Worm (Caenorhabditis elegans) whole organism, late embryonic: ENCODE data around the gene F57B1.6.
A peak's percentile ranks its signal among the peaks of the same experiment; 100 is the strongest.

Experiments
- C08G9.2 ChIP-seq: sonication (generic microtip); optimal IDR thresholded peaks from 2 replicates; lab custom pipeline; 2016; ENCODE audit warnings: mild to moderate bottlenecking, missing genetic modification characterization, moderate library complexity, missing compliant biosample characterization
- C38D4.7 ChIP-seq: fragments of 200-800 bp; sonication (Bioruptor generic); optimal IDR thresholded peaks from 2 replicates; lab custom pipeline; 2018; ENCODE audit warnings: mild to moderate bottlenecking, missing genetic modification characterization, moderate library complexity, missing compliant biosample characterization
- F13H6.1 ChIP-seq: sonication (generic microtip); optimal IDR thresholded peaks from 2 replicates; lab custom pipeline; 2016; ENCODE audit warnings: missing genetic modification characterization, missing compliant biosample characterization
- K02D7.2 ChIP-seq: sonication (generic microtip); optimal IDR thresholded peaks from 2 replicates; lab custom pipeline; 2017; ENCODE audit warnings: mild to moderate bottlenecking, missing genetic modification characterization, missing compliant biosample characterization
- K09A11.1 ChIP-seq: sonication (generic microtip); optimal IDR thresholded peaks from 2 replicates; lab custom pipeline; 2017; ENCODE audit warnings: antibody characterized with exemption, mild to moderate bottlenecking, missing genetic modification characterization, missing compliant biosample characterization; ENCODE audit not compliant: insufficient read depth
- Y22D7AL.16 ChIP-seq: sonication (generic microtip); optimal IDR thresholded peaks from 2 replicates; lab custom pipeline; 2016; ENCODE audit warnings: missing genetic modification characterization, missing compliant biosample characterization
- ahr-1 ChIP-seq: sonication (generic microtip); optimal IDR thresholded peaks from 2 replicates; lab custom pipeline; 2016; ENCODE audit warnings: missing genetic modification characterization, missing compliant biosample characterization
- ama-1 ChIP-seq: fragments of 150-350 bp; optimal IDR thresholded peaks from 2 replicates; lab custom pipeline; 2014
- ceh-14 ChIP-seq: sonication (generic microtip); optimal IDR thresholded peaks from 2 replicates; lab custom pipeline; 2016; ENCODE audit warnings: missing genotype, missing genetic modification characterization, missing compliant biosample characterization
- ceh-19 ChIP-seq: fragments of 200-800 bp; sonication (Bioruptor generic); optimal IDR thresholded peaks from 2 replicates; lab custom pipeline; 2018; ENCODE audit warnings: mild to moderate bottlenecking, missing genetic modification characterization, missing compliant biosample characterization
- ceh-2 ChIP-seq: sonication (generic microtip); optimal IDR thresholded peaks from 2 replicates; lab custom pipeline; 2016; ENCODE audit warnings: missing genotype, missing genetic modification characterization, missing compliant biosample characterization
- ceh-24 ChIP-seq: sonication (generic microtip); optimal IDR thresholded peaks from 2 replicates; lab custom pipeline; 2016; ENCODE audit warnings: mild to moderate bottlenecking, missing genetic modification characterization, missing compliant biosample characterization
- ceh-31 ChIP-seq: sonication (generic microtip); optimal IDR thresholded peaks from 2 replicates; lab custom pipeline; 2016; ENCODE audit warnings: missing genetic modification characterization, missing compliant biosample characterization
- ceh-34 ChIP-seq: sonication (generic microtip); optimal IDR thresholded peaks from 2 replicates; lab custom pipeline; 2016; ENCODE audit warnings: mild to moderate bottlenecking, missing genetic modification characterization, missing compliant biosample characterization
- ceh-45 ChIP-seq: fragments of 200-800 bp; sonication (Bioruptor generic); IDR thresholded peaks from 2 replicates; pipeline ENCODE4 v1.3.6; 2022; ENCODE audit warnings: missing genetic modification reagents, missing genetic modification characterization, missing compliant biosample characterization
- ceh-6 ChIP-seq: fragments of 200-800 bp; sonication (Bioruptor generic); optimal IDR thresholded peaks from 2 replicates; lab custom pipeline; 2018; ENCODE audit warnings: mild to moderate bottlenecking, missing genetic modification characterization, missing compliant biosample characterization
- ceh-9 ChIP-seq: sonication (generic microtip); optimal IDR thresholded peaks from 2 replicates; lab custom pipeline; 2016; ENCODE audit warnings: mild to moderate bottlenecking, missing genetic modification characterization, inconsistent platforms, missing compliant biosample characterization
- che-1 ChIP-seq: sonication (generic microtip); optimal IDR thresholded peaks from 2 replicates; lab custom pipeline; 2016; ENCODE audit warnings: mild to moderate bottlenecking, missing genetic modification characterization, missing compliant biosample characterization
- dve-1 ChIP-seq: sonication (generic microtip); optimal IDR thresholded peaks from 2 replicates; lab custom pipeline; 2017; ENCODE audit warnings: antibody characterized with exemption, mild to moderate bottlenecking, missing genetic modification characterization, missing compliant biosample characterization
- elt-2 ChIP-seq: sonication (generic microtip); optimal IDR thresholded peaks from 2 replicates; lab custom pipeline; 2016; ENCODE audit warnings: missing genetic modification reagents, missing genetic modification characterization, missing compliant biosample characterization
- elt-4 ChIP-seq: sonication (generic microtip); optimal IDR thresholded peaks from 2 replicates; lab custom pipeline; 2016; ENCODE audit warnings: missing genetic modification characterization, missing compliant biosample characterization
- eyg-1 ChIP-seq: sonication (generic microtip); optimal IDR thresholded peaks from 2 replicates; lab custom pipeline; 2016; ENCODE audit warnings: missing genotype, missing genetic modification characterization, missing compliant biosample characterization
- fax-1 ChIP-seq: sonication (generic microtip); optimal IDR thresholded peaks from 2 replicates; lab custom pipeline; 2016; ENCODE audit warnings: missing genotype, missing genetic modification characterization, missing compliant biosample characterization
- fkh-10 ChIP-seq: fragments of 150-350 bp; optimal IDR thresholded peaks from 2 replicates; lab custom pipeline; 2014; ENCODE audit warnings: missing biosample characterization, missing genetic modification reagents, missing genetic modification characterization
- gmeb-2 ChIP-seq: sonication (generic microtip); optimal IDR thresholded peaks from 2 replicates; lab custom pipeline; 2016; ENCODE audit warnings: missing genetic modification characterization, inconsistent platforms, missing compliant biosample characterization
- hlh-13 ChIP-seq: fragments of 200-800 bp; sonication (Bioruptor generic); optimal IDR thresholded peaks from 2 replicates; lab custom pipeline; 2018; ENCODE audit warnings: mild to moderate bottlenecking, missing genetic modification characterization, missing compliant biosample characterization
- hlh-15 ChIP-seq: sonication (generic microtip); optimal IDR thresholded peaks from 2 replicates; lab custom pipeline; 2016; ENCODE audit warnings: missing genetic modification characterization, missing compliant biosample characterization
- lin-11 ChIP-seq: fragments of 200-800 bp; sonication (Bioruptor generic); optimal IDR thresholded peaks from 2 replicates; lab custom pipeline; 2018; ENCODE audit warnings: mild to moderate bottlenecking, missing genetic modification characterization, missing compliant biosample characterization
- madf-2 ChIP-seq: sonication (generic microtip); optimal IDR thresholded peaks from 2 replicates; lab custom pipeline; 2017; ENCODE audit warnings: missing genetic modification characterization, missing compliant biosample characterization
- nfya-1 ChIP-seq: sonication (generic microtip); optimal IDR thresholded peaks from 2 replicates; lab custom pipeline; 2017; ENCODE audit warnings: missing genetic modification characterization, mild to moderate bottlenecking, missing compliant biosample characterization, antibody characterized with exemption, moderate library complexity
- nhr-232 ChIP-seq: sonication (generic microtip); optimal IDR thresholded peaks from 2 replicates; lab custom pipeline; 2016; ENCODE audit warnings: missing genetic modification characterization, missing compliant biosample characterization
- npax-4 ChIP-seq: sonication (generic microtip); optimal IDR thresholded peaks from 2 replicates; lab custom pipeline; 2016; ENCODE audit warnings: missing genetic modification characterization, missing compliant biosample characterization
- odd-2 ChIP-seq: sonication (generic microtip); optimal IDR thresholded peaks from 2 replicates; lab custom pipeline; 2017; ENCODE audit warnings: antibody characterized with exemption, mild to moderate bottlenecking, missing genetic modification characterization, missing compliant biosample characterization
- pat-9 ChIP-seq: fragments of 200-800 bp; sonication (Bioruptor generic); optimal IDR thresholded peaks from 2 replicates; lab custom pipeline; 2018; ENCODE audit warnings: mild to moderate bottlenecking, missing genetic modification characterization, moderate library complexity, missing compliant biosample characterization
- pax-1 ChIP-seq: fragments of 150-350 bp; optimal IDR thresholded peaks from 2 replicates; lab custom pipeline; 2014; ENCODE audit warnings: missing biosample characterization, missing genetic modification characterization
- pha-2 ChIP-seq: sonication (generic microtip); optimal IDR thresholded peaks from 2 replicates; lab custom pipeline; 2017; ENCODE audit warnings: mild to moderate bottlenecking, missing genetic modification characterization, missing compliant biosample characterization
- pha-4 ChIP-seq: fragments of 150-350 bp; optimal IDR thresholded peaks from 2 replicates; lab custom pipeline; 2018; ENCODE audit warnings: missing biosample characterization, missing genetic modification reagents, missing genetic modification characterization
- sox-2 ChIP-seq: fragments of 200-800 bp; sonication (Bioruptor generic); IDR thresholded peaks from 2 replicates; pipeline ENCODE4 v1.3.6; 2022; ENCODE audit warnings: missing genetic modification reagents, missing genetic modification characterization, missing compliant biosample characterization
- sox-4 ChIP-seq: sonication (generic microtip); optimal IDR thresholded peaks from 2 replicates; lab custom pipeline; 2017; ENCODE audit warnings: mild to moderate bottlenecking, missing genetic modification characterization, inconsistent platforms, missing compliant biosample characterization
- tbx-2 ChIP-seq: sonication (generic microtip); optimal IDR thresholded peaks from 2 replicates; lab custom pipeline; 2016; ENCODE audit warnings: missing genetic modification characterization, missing compliant biosample characterization
- tbx-7 ChIP-seq: sonication (generic microtip); optimal IDR thresholded peaks from 2 replicates; lab custom pipeline; 2016; ENCODE audit warnings: missing genotype, missing genetic modification characterization, missing compliant biosample characterization
- ttx-3 ChIP-seq: sonication (generic microtip); optimal IDR thresholded peaks from 2 replicates; lab custom pipeline; 2016; ENCODE audit warnings: missing genetic modification reagents, missing genetic modification characterization, missing compliant biosample characterization
- unc-3 ChIP-seq, 2 experiments: fragments of 200-800 bp in 1 of 2; sonication (Bioruptor generic) in 1 of 2; sonication (generic microtip) in 1 of 2; conservative IDR thresholded peaks in 1 of 2; optimal IDR thresholded peaks in 1 of 2; 2 replicates each; pipeline versions ENCODE4 v1.3.6 to Lab custom; 2016 to 2022; ENCODE audit warnings: missing compliant biosample characterization in 2 of 2, missing genetic modification characterization in 2 of 2, missing genetic modification reagents in 1 of 2
- unc-42 ChIP-seq: sonication (generic microtip); optimal IDR thresholded peaks from 2 replicates; lab custom pipeline; 2016; ENCODE audit warnings: missing genotype, missing genetic modification characterization, missing compliant biosample characterization
- unc-86 ChIP-seq: sonication (generic microtip); optimal IDR thresholded peaks from 2 replicates; lab custom pipeline; 2016; ENCODE audit warnings: missing genetic modification characterization, missing compliant biosample characterization
- zip-5 ChIP-seq: sonication (generic microtip); optimal IDR thresholded peaks from 2 replicates; lab custom pipeline; 2016; ENCODE audit warnings: missing genetic modification characterization, missing compliant biosample characterization

F57B1.6 gene

ce11 chrV:13170497-13170896 is 38.9 kb upstream of the F57B1.6 start:
- TF ChIP-seq pha-4 (tag; lab: Kevin White, UChicago) (no peak), ahr-1 (tag; lab: Kevin White, UChicago) (no peak), hlh-13 (GFP tag; lab: Kevin White, UChicago) (no peak), unc-42 (peak; percentile 74), madf-2 (tag; lab: Kevin White, UChicago) (no peak), ceh-31 (tag; lab: Kevin White, UChicago) (peak; percentile 0), ceh-14 (tag; lab: Kevin White, UChicago) (peak; percentile 32), tbx-7 (tag; lab: Kevin White, UChicago) (no peak), Y22D7AL.16 (tag; lab: Kevin White, UChicago) (no peak)

ce11 chrV:13173718-13174117 is 35.7 kb upstream of the F57B1.6 start:
- TF ChIP-seq elt-2 (tag; lab: Kevin White, UChicago): peak; percentile 23
- no peak for TF ChIP-seq pha-4 (tag; lab: Kevin White, UChicago)
- no peak for TF ChIP-seq fkh-10 (GFP tag; lab: Kevin White, UChicago)
- TF ChIP-seq sox-4 (tag; lab: Kevin White, UChicago): no peak

- TF ChIP-seq sox-2 (GFP tag; lab: Robert Waterston, UW) (peak; percentile 43; the same call in 1 of the 2 replicates), ama-1 (lab: Kevin White, UChicago) (no peak), K09A11.1 (tag; lab: Kevin White, UChicago) (peak; percentile 34), nhr-232 (tag; lab: Kevin White, UChicago) (no peak), zip-5 (tag; lab: Kevin White, UChicago) (no peak), elt-2 (tag; lab: Kevin White, UChicago) (peak; percentile 65), fkh-10 (GFP tag; lab: Kevin White, UChicago) (no peak), eyg-1 (tag; lab: Kevin White, UChicago) (no peak), che-1 (peak; percentile 43), unc-86 (tag; lab: Kevin White, UChicago) (peak; percentile 27), pat-9 (tag; lab: Kevin White, UChicago) (peak; percentile 58), tbx-2 (tag; lab: Kevin White, UChicago) (peak; percentile 52), ceh-6 (no peak), ceh-34 (tag; lab: Kevin White, UChicago) (peak; percentile 45), ttx-3 (tag; lab: Kevin White, UChicago) (peak; percentile 64), ceh-24 (tag; lab: Kevin White, UChicago) (no peak), fax-1 (tag; lab: Kevin White, UChicago) (peak; percentile 15), ceh-9 (no peak), madf-2 (tag; lab: Kevin White, UChicago) (peak; percentile 20), C08G9.2 (tag; lab: Kevin White, UChicago) (peak; percentile 51), pha-4 (tag; lab: Kevin White, UChicago) (no peak), hlh-15 (tag; lab: Kevin White, UChicago) (peak; percentile 25), lin-11 (tag; lab: Kevin White, UChicago) (peak; percentile 42), ceh-31 (tag; lab: Kevin White, UChicago) (peak; percentile 69), elt-4 (tag; lab: Kevin White, UChicago) (no peak), C38D4.7 (GFP tag; lab: Kevin White, UChicago) (peak; percentile 47), F13H6.1 (tag; lab: Kevin White, UChicago) (no peak), npax-4 (tag; lab: Kevin White, UChicago) (no peak), ceh-2 (tag; lab: Kevin White, UChicago) (peak; percentile 23), ceh-45 (no peak), unc-42 (peak; percentile 56), gmeb-2 (peak; percentile 27), nfya-1 (tag; lab: Kevin White, UChicago) (peak; percentile 57), K02D7.2 (no peak), ceh-19 (GFP tag; lab: Kevin White, UChicago) (peak; percentile 49), odd-2 (tag; lab: Kevin White, UChicago) (peak; percentile 47), pha-2 (peak; percentile 70), dve-1 (no peak), ceh-14 (tag; lab: Kevin White, UChicago) (peak; percentile 77), unc-3 (GFP tag; conservative IDR thresholded peaks at IDR 0.05; lab: Robert Waterston, UW) (0 out of 2 replicates have a peak, but pooled peaks have one; percentile 10), unc-3 (tag; optimal IDR thresholded peaks at IDR 0.05; lab: Kevin White, UChicago) (no peak), pax-1 (tag; lab: Kevin White, UChicago) (no peak)
Observed at ce11 chrV:13176117-13176753, 33.2 kb upstream of the F57B1.6 start, which contains the start of gene him-17. Gene him-17, plus strand, starts transcription at chrV:13176711.
